Worm (Caenorhabditis elegans) whole organism, L2 larva: ENCODE data around the gene spp-14.

Source experiments
- ceh-82 ChIP-seq: fragments of 150-350 bp; optimal IDR thresholded peaks from 2 replicates; lab custom pipeline; 2014; ENCODE audit warnings: missing biosample characterization, missing genetic modification characterization
- fos-1 ChIP-seq: fragments of 150-350 bp; optimal IDR thresholded peaks from 2 replicates; lab custom pipeline; 2014; ENCODE audit warnings: missing biosample characterization, missing genetic modification characterization
- mdl-1 ChIP-seq, 2 experiments: fragments of 150-350 bp in 1 of 2; sonication (generic microtip) in 1 of 2; optimal IDR thresholded peaks; 2 replicates each; lab custom pipeline; 2017; ENCODE audit warnings: missing biosample characterization in 2 of 2, missing genetic modification characterization in 2 of 2

DNA sequence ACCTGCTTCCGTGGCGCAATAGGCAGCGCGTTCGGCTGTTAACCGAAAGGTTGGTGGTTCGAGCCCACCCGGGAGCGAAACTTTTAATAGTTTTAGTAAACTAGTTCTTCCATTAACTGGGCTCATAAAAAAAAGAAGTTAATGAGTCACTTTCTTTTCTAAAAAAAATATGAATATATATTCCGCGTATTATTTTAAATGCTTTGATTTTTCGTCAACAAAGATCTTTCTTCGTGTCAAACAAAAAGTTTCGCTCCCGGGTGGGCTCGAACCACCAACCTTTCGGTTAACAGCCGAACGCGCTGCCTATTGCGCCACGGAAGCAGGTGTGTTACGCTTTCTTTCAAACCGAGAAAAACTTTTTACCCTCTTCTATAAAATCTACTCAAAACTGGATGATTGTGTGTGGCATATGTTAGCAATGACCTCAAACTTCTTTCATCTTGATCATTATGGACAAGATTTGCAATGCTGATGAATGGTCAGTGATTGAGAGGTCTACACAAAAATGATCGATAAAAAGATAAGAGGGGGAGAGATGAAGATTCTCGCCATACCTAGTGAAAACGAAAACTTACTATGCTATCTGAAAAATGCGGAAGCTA, 48.0 kb downstream of the spp-14 start:
- TF ChIP-seq fos-1 (tag; lab: Kevin White, UChicago) (peak; percentile 20), mdl-1 (tag; optimal IDR thresholded peaks at IDR 0.05; lab: Kevin White, UChicago) (no peak), ceh-82 (no peak)
